Fruit fly (Drosophila melanogaster): ENCODE data around the gene mRpL2.

The mRpL2 gene

DNA sequence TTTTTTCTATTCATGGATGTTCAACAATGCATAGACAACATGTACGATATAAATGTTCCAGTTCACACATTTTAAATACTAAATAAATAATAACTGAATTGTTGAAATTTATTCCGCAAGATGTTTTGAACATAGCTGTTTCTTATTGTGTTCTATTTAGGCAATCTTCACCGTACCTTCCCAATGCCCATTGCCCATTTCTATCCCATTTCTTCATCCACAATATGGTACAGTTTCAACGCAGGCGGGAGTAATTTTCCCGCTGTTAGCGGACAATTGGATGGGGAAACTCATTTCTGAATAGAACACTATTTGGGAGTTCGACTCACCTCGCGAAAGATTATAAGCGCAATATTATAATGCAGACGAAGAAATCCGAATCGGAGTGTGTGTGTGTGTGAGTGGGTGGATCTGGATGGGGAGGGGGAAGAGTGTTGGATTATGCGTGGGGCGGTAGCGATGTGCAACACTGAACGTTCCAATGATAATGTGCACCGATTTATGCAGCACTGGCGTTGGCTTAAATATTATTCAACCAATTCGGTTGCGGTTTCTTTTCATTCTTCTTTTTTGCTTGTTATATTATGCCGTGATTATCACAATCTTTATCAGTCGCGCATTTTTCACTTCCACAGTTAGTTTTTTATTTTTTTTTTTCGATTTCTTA is 28.6 kb upstream of the mRpL2 start:
- TF ChIP-seq ttk (GFP tag; IDR thresholded peaks at IDR 0.05) (no peak), inv (GFP tag; IDR thresholded peaks at IDR 0.05; ENCODE audit: partially characterized antibody) (no peak), CG32532 (GFP tag; IDR thresholded peaks at IDR 0.05) (0 out of 2 replicates have a peak, but pooled peaks have one; percentile 43), CG10959 (GFP tag; IDR thresholded peaks at IDR 0.05) (no peak), CG4730 (GFP tag; IDR thresholded peaks at IDR 0.05) (no peak), toy (GFP tag; IDR thresholded peaks at IDR 0.05) (no peak), sqz (GFP tag; optimal IDR thresholded peaks at IDR 0.05) (peak; percentile 56), nau (GFP tag; optimal IDR thresholded peaks at IDR 0.05) (peak; percentile 47), CG1832 (GFP tag; optimal IDR thresholded peaks at IDR 0.05) (no peak), MESR4 (GFP tag; optimal IDR thresholded peaks at IDR 0.05) (no peak), CG6689 (GFP tag; IDR thresholded peaks at IDR 0.05) (no peak), CG13624 (GFP tag; optimal IDR thresholded peaks at IDR 0.05) (peak; percentile 74), CG17802 (tag; optimal IDR thresholded peaks at IDR 0.05) (peak; percentile 12), CG18764 (GFP tag; optimal IDR thresholded peaks at IDR 0.05) (peak; percentile 52), Chrac-16 (GFP tag; optimal IDR thresholded peaks at IDR 0.05) (peak; percentile 30), nerfin-1 (tag; optimal IDR thresholded peaks at IDR 0.05) (no peak), CG11695 (GFP tag; IDR thresholded peaks at IDR 0.05) (0 out of 3 replicates have a peak, but pooled peaks have one; percentile 15), Mes4 (GFP tag; optimal IDR thresholded peaks at IDR 0.05) (peak; percentile 57), CG17385 (GFP tag; optimal IDR thresholded peaks at IDR 0.05) (peak; percentile 55), ham (GFP tag; IDR thresholded peaks at IDR 0.05) (no peak), Doc3 (GFP tag; IDR thresholded peaks at IDR 0.05; ENCODE audit: partially characterized antibody) (no peak), CG4617 (GFP tag; optimal IDR thresholded peaks at IDR 0.05; ENCODE audit: borderline replicate concordance) (peak; percentile 94), CTCF (GFP tag; optimal IDR thresholded peaks at IDR 0.05) (no peak), Side (GFP tag; optimal IDR thresholded peaks at IDR 0.05) (peak; percentile 76), gro (GFP tag; optimal IDR thresholded peaks at IDR 0.05) (peak; percentile 47), exex (tag; optimal IDR thresholded peaks at IDR 0.05) (no peak), kah (GFP tag; optimal IDR thresholded peaks at IDR 0.05) (no peak), Rx (GFP tag; IDR thresholded peaks at IDR 0.05) (0 out of 2 replicates have a peak, but pooled peaks have one; percentile 26), Nf-YA (GFP tag; IDR thresholded peaks at IDR 0.05) (no peak), fd102C (GFP tag; optimal IDR thresholded peaks at IDR 0.05) (no peak), CG2678 (tag; optimal IDR thresholded peaks at IDR 0.05) (no peak), abd-A (tag; optimal IDR thresholded peaks at IDR 0.05) (no peak), CG7987 (GFP tag; optimal IDR thresholded peaks at IDR 0.05) (no peak), Fer1 (GFP tag; optimal IDR thresholded peaks at IDR 0.05) (no peak), jing (GFP tag; optimal IDR thresholded peaks at IDR 0.05) (no peak), gfzf (GFP tag; optimal IDR thresholded peaks at IDR 0.05) (peak; percentile 21), Pdp1 (GFP tag; optimal IDR thresholded peaks at IDR 0.05) (peak; percentile 37 to 98), al (GFP tag; IDR thresholded peaks at IDR 0.05) (no peak), HLH54F (GFP tag; optimal IDR thresholded peaks at IDR 0.05) (peak; percentile 72), CG4424 (GFP tag; optimal IDR thresholded peaks at IDR 0.05) (peak; percentile 51), Ets97D (GFP tag; optimal IDR thresholded peaks at IDR 0.05) (peak; percentile 63), Drgx (GFP tag; IDR thresholded peaks at IDR 0.05) (no peak), kay (GFP tag; optimal IDR thresholded peaks at IDR 0.05) (peak; percentile 43), sens (GFP tag) (peak; percentile 6), Scr (GFP tag; IDR thresholded peaks at IDR 0.05; ENCODE audit: partially characterized antibody) (peak; percentile 45; the same call in 1 of the 2 replicates), CG10431 (GFP tag; optimal IDR thresholded peaks at IDR 0.05) (peak; percentile 51), CG2199 (GFP tag; IDR thresholded peaks at IDR 0.05) (0 out of 3 replicates have a peak, but pooled peaks have one; percentile 46), bab2 (GFP tag; optimal IDR thresholded peaks at IDR 0.05) (peak; percentile 4), stc (GFP tag; IDR thresholded peaks at IDR 0.05) (0 out of 2 replicates have a peak, but pooled peaks have one; percentile 9), btn (GFP tag; optimal IDR thresholded peaks at IDR 0.05) (peak; percentile 45)

Measured in whole organism, embryonic.